Fruit fly (Drosophila melanogaster) S2 (cell line): ENCODE data around the gene Rh7.

Experiments used
- CG8478 ChIP-seq: fragments of >200 bp; optimal IDR thresholded peaks from 2 replicates; lab custom pipeline; 2018
- CTCF ChIP-seq, 2 experiments: fragments of >200 bp; optimal IDR thresholded peaks; 2 replicates each; lab custom pipeline; 2018

The Rh7 gene

dm6 chr3L:12175382-12175781 is at the start of gene Rh7:
Gene Rh7, minus strand, starts transcription at chr3L:12175482.
- TF ChIP-seq CG8478 (lab: Kevin White, UChicago) (no peak), CTCF (optimal IDR thresholded peaks at IDR 0.05; lab: Kevin White, UChicago) (no peak)

dm6 chr3L:12223635-12224016 is 48.3 kb upstream of the Rh7 start:
- TF ChIP-seq CG8478 (lab: Kevin White, UChicago): no peak
- TF ChIP-seq CTCF (optimal IDR thresholded peaks at IDR 0.05; lab: Kevin White, UChicago): no peak

dm6 chr3L:12222945-12223634 is 47.8 kb upstream of the Rh7 start:
- TF ChIP-seq CTCF (optimal IDR thresholded peaks at IDR 0.05; lab: Kevin White, UChicago) (no peak), CG8478 (lab: Kevin White, UChicago) (no peak)

dm6 chr3L:12205848-12206247 is 30.6 kb upstream of the Rh7 start, which contains the start of gene Tsen54:
Gene Tsen54, minus strand, starts transcription at chr3L:12206022.
- TF ChIP-seq CG8478 (lab: Kevin White, UChicago): no peak
- TF ChIP-seq CTCF (optimal IDR thresholded peaks at IDR 0.05; lab: Kevin White, UChicago): no peak

dm6 chr3L:12203736-12204135 is 28.5 kb upstream of the Rh7 start, which contains the start of gene Ak1:
Gene Ak1, minus strand, starts transcription at chr3L:12204082.
- TF ChIP-seq CG8478 (lab: Kevin White, UChicago) (no peak), CTCF (optimal IDR thresholded peaks at IDR 0.05; lab: Kevin White, UChicago) (no peak)

- TF ChIP-seq CTCF (optimal IDR thresholded peaks at IDR 0.05; lab: Kevin White, UChicago) (no peak), CG8478 (lab: Kevin White, UChicago) (no peak)
Measured at dm6 chr3L:12202980-12203379, 27.7 kb upstream of the Rh7 start.

- no peak for TF ChIP-seq CG8478 (lab: Kevin White, UChicago)
- no peak for TF ChIP-seq CTCF (optimal IDR thresholded peaks at IDR 0.05; lab: Kevin White, UChicago)
Measured at dm6 chr3L:12197491-12197890, 22.2 kb upstream of the Rh7 start, which contains the start of gene CG11529. Gene CG11529, plus strand, starts transcription at chr3L:12197791.

dm6 chr3L:12193485-12193884 is 18.2 kb upstream of the Rh7 start, which contains the start of gene thoc6:
Gene thoc6, minus strand, starts transcription at chr3L:12193688.
- TF ChIP-seq CTCF (optimal IDR thresholded peaks at IDR 0.05; lab: Kevin White, UChicago) (no peak), CG8478 (lab: Kevin White, UChicago) (no peak)

dm6 chr3L:12190433-12190832 is 15.2 kb upstream of the Rh7 start, which contains the start of gene Est-P:
Gene Est-P, plus strand, starts transcription at chr3L:12190733.
- TF ChIP-seq CTCF (optimal IDR thresholded peaks at IDR 0.05; lab: Kevin White, UChicago) (no peak), CG8478 (lab: Kevin White, UChicago) (no peak)

- TF ChIP-seq CTCF (optimal IDR thresholded peaks at IDR 0.05; lab: Kevin White, UChicago) (no peak), CG8478 (lab: Kevin White, UChicago) (no peak)
Measured at dm6 chr3L:12188518-12188917, 13.2 kb upstream of the Rh7 start, which contains the start of gene Est-6. Gene Est-6, plus strand, starts transcription at chr3L:12188818.

- TF ChIP-seq CG8478 (lab: Kevin White, UChicago) (no peak), CTCF (optimal IDR thresholded peaks at IDR 0.05; lab: Kevin White, UChicago) (no peak)
Measured at dm6 chr3L:12185336-12185735, 10.1 kb upstream of the Rh7 start.

dm6 chr3L:12184564-12185034 is 9.3 kb upstream of the Rh7 start, which contains the start of gene Miox:
Gene Miox, plus strand, starts transcription at chr3L:12184984.
- TF ChIP-seq CTCF (optimal IDR thresholded peaks at IDR 0.05; lab: Kevin White, UChicago): no peak
- no peak for TF ChIP-seq CG8478 (lab: Kevin White, UChicago)

dm6 chr3L:12183967-12184366 is 8.7 kb upstream of the Rh7 start:
- TF ChIP-seq CG8478 (lab: Kevin White, UChicago) (no peak), CTCF (optimal IDR thresholded peaks at IDR 0.05; lab: Kevin White, UChicago) (no peak)

dm6 chr3L:12178847-12179437 is 3.7 kb upstream of the Rh7 start:
- no peak for TF ChIP-seq CG8478 (lab: Kevin White, UChicago)
- TF ChIP-seq CTCF (optimal IDR thresholded peaks at IDR 0.05; lab: Kevin White, UChicago): no peak

dm6 chr3L:12177301-12177700 is 2.0 kb upstream of the Rh7 start, which contains the start of gene CAH2:
Gene CAH2, plus strand, starts transcription at chr3L:12177601.
- TF ChIP-seq CG8478 (lab: Kevin White, UChicago) (no peak), CTCF (optimal IDR thresholded peaks at IDR 0.05; lab: Kevin White, UChicago) (no peak)
